Worm (Caenorhabditis elegans) whole organism, mixed stage, embryonic: ENCODE data around the gene sre-7.
"Not testable (repeated sequence)": the region's sequence is repeated elsewhere in the genome, so short reads cannot be mapped to it uniquely, and the experiment has no call there.

Experiments
- M03D4.4 ChIP-seq: sonication (generic microtip); optimal IDR thresholded peaks from 2 replicates; lab custom pipeline; 2017; ENCODE audit warnings: mild to moderate bottlenecking, missing genetic modification characterization, missing compliant biosample characterization
- bed-3 ChIP-seq: fragments of 200-800 bp; sonication (Bioruptor generic); optimal IDR thresholded peaks from 3 replicates; lab custom pipeline; 2018; ENCODE audit warnings: mild to moderate bottlenecking, missing genetic modification characterization, moderate library complexity, missing compliant biosample characterization
- ceh-39 ChIP-seq: fragments of 150-350 bp; optimal IDR thresholded peaks from 2 replicates; lab custom pipeline; 2014; ENCODE audit warnings: missing biosample characterization, missing genetic modification characterization
- ceh-43 ChIP-seq: fragments of 200-800 bp; sonication (Bioruptor generic); optimal IDR thresholded peaks from 2 replicates; lab custom pipeline; 2018; ENCODE audit warnings: mild to moderate bottlenecking, missing genetic modification characterization, moderate library complexity, missing compliant biosample characterization
- ceh-83 ChIP-seq: fragments of 200-800 bp; sonication (Bioruptor generic); optimal IDR thresholded peaks from 2 replicates; lab custom pipeline; 2018; ENCODE audit warnings: mild to moderate bottlenecking, missing genetic modification characterization, missing compliant biosample characterization
- ces-1 ChIP-seq: fragments of 150-350 bp; optimal IDR thresholded peaks from 2 replicates; lab custom pipeline; 2014; ENCODE audit warnings: missing biosample characterization, missing genetic modification reagents, missing genetic modification characterization
- cnd-1 ChIP-seq: fragments of 200-800 bp; sonication (Bioruptor generic); optimal IDR thresholded peaks from 2 replicates; lab custom pipeline; 2018; ENCODE audit warnings: mild to moderate bottlenecking, missing genetic modification characterization, missing compliant biosample characterization
- drap-1 ChIP-seq: fragments of 200-800 bp; sonication (Bioruptor generic); optimal IDR thresholded peaks from 3 replicates; lab custom pipeline; 2018; ENCODE audit warnings: mild to moderate bottlenecking, missing genetic modification characterization, missing compliant biosample characterization
- elt-3 ChIP-seq: fragments of 150-350 bp; optimal IDR thresholded peaks from 2 replicates; lab custom pipeline; 2014; ENCODE audit warnings: missing biosample characterization, missing genetic modification characterization
- flh-1 ChIP-seq: fragments of 200-800 bp; sonication (Bioruptor generic); optimal IDR thresholded peaks from 2 replicates; lab custom pipeline; 2018; ENCODE audit warnings: mild to moderate bottlenecking, missing genetic modification characterization, moderate library complexity, missing compliant biosample characterization
- ham-2 ChIP-seq: fragments of 200-800 bp; sonication (Bioruptor generic); optimal IDR thresholded peaks from 2 replicates; lab custom pipeline; 2018; ENCODE audit warnings: mild to moderate bottlenecking, missing genetic modification characterization, missing compliant biosample characterization
- hlh-1 ChIP-seq: fragments of 150-350 bp; optimal IDR thresholded peaks from 2 replicates; lab custom pipeline; 2014; ENCODE audit warnings: missing biosample characterization, missing genetic modification reagents, missing genetic modification characterization
- lin-32 ChIP-seq: fragments of 200-800 bp; sonication (Bioruptor generic); optimal IDR thresholded peaks from 2 replicates; lab custom pipeline; 2018; ENCODE audit warnings: mild to moderate bottlenecking, missing genetic modification characterization, missing compliant biosample characterization
- lsy-2 ChIP-seq: fragments of 150-350 bp; optimal IDR thresholded peaks from 2 replicates; lab custom pipeline; 2014; ENCODE audit warnings: missing biosample characterization, missing genetic modification characterization
- mab-5 ChIP-seq: fragments of 150-350 bp; optimal IDR thresholded peaks from 2 replicates; lab custom pipeline; 2014; ENCODE audit warnings: missing biosample characterization, missing genetic modification characterization
- mep-1 ChIP-seq: fragments of 150-350 bp; optimal IDR thresholded peaks from 2 replicates; lab custom pipeline; 2017; ENCODE audit warnings: missing biosample characterization, missing genetic modification reagents, missing genetic modification characterization, inconsistent platforms
- mls-2 ChIP-seq: sonication (generic microtip); optimal IDR thresholded peaks from 2 replicates; lab custom pipeline; 2016; ENCODE audit warnings: mild to moderate bottlenecking, missing genetic modification characterization, moderate library complexity, missing compliant biosample characterization
- nhr-12 ChIP-seq: fragments of 150-350 bp; optimal IDR thresholded peaks from 2 replicates; lab custom pipeline; 2014; ENCODE audit warnings: missing biosample characterization, missing genetic modification characterization
- nhr-2 ChIP-seq: fragments of 150-350 bp; optimal IDR thresholded peaks from 2 replicates; lab custom pipeline; 2014; ENCODE audit warnings: missing biosample characterization, missing genetic modification characterization
- nhr-237 ChIP-seq: fragments of 150-350 bp; optimal IDR thresholded peaks from 2 replicates; lab custom pipeline; 2014; ENCODE audit warnings: missing biosample characterization, missing genetic modification characterization
- nhr-28 ChIP-seq: fragments of 150-350 bp; optimal IDR thresholded peaks from 2 replicates; lab custom pipeline; 2014; ENCODE audit warnings: missing biosample characterization, missing genetic modification characterization
- sem-2 ChIP-seq: fragments of 200-800 bp; sonication (Bioruptor generic); optimal IDR thresholded peaks from 2 replicates; lab custom pipeline; 2018; ENCODE audit warnings: mild to moderate bottlenecking, missing genetic modification characterization, missing compliant biosample characterization
- snpc-4 ChIP-seq: fragments of 150-350 bp; optimal IDR thresholded peaks from 2 replicates; lab custom pipeline; 2014; ENCODE audit warnings: missing biosample characterization, missing genetic modification characterization
- sptf-1 ChIP-seq: sonication (generic microtip); optimal IDR thresholded peaks from 2 replicates; lab custom pipeline; 2017; ENCODE audit warnings: mild to moderate bottlenecking, missing genetic modification characterization, moderate library complexity, missing compliant biosample characterization
- tbx-8 ChIP-seq: fragments of 200-800 bp; sonication (Bioruptor generic); optimal IDR thresholded peaks from 2 replicates; lab custom pipeline; 2018; ENCODE audit warnings: mild to moderate bottlenecking, missing genetic modification characterization, moderate library complexity, missing compliant biosample characterization
- unc-120 ChIP-seq: sonication (generic microtip); optimal IDR thresholded peaks from 2 replicates; lab custom pipeline; 2017; ENCODE audit warnings: missing genetic modification characterization, missing compliant biosample characterization; ENCODE audit not compliant: poor library complexity, severe bottlenecking
- unc-39 ChIP-seq: fragments of 150-350 bp; optimal IDR thresholded peaks from 2 replicates; lab custom pipeline; 2014; ENCODE audit warnings: missing biosample characterization, missing genetic modification characterization
- unc-62 ChIP-seq: fragments of 150-350 bp; optimal IDR thresholded peaks from 2 replicates; lab custom pipeline; 2014; ENCODE audit warnings: missing biosample characterization, missing genetic modification reagents, missing genetic modification characterization
- zip-8 ChIP-seq: fragments of 150-350 bp; optimal IDR thresholded peaks from 2 replicates; lab custom pipeline; 2014; ENCODE audit warnings: missing biosample characterization, missing genetic modification characterization
- ztf-11 ChIP-seq: fragments of 150-350 bp; optimal IDR thresholded peaks from 2 replicates; lab custom pipeline; 2014; ENCODE audit warnings: missing biosample characterization, missing genetic modification characterization

The sre-7 gene

ce11 chrV:14243904-14244303 lies at the start of gene sre-7:
TSS of gene sre-7 (plus strand) at chrV:14244204.
- no peak for TF ChIP-seq nhr-2 (tag; lab: Kevin White, UChicago)
- no peak for TF ChIP-seq sptf-1
- no peak for TF ChIP-seq bed-3 (GFP tag; lab: Kevin White, UChicago)
- no peak for TF ChIP-seq M03D4.4
- no peak for TF ChIP-seq lsy-2 (tag; lab: Kevin White, UChicago)
- TF ChIP-seq unc-39 = no peak
- TF ChIP-seq nhr-12 = no peak
- no peak for TF ChIP-seq flh-1
- TF ChIP-seq ceh-39 (tag; lab: Kevin White, UChicago) = no peak

- no peak for TF ChIP-seq unc-62 (GFP tag; lab: Kevin White, UChicago)
- no peak for TF ChIP-seq nhr-2 (tag; lab: Kevin White, UChicago)
- TF ChIP-seq lsy-2 (tag; lab: Kevin White, UChicago) = no peak
- no peak for TF ChIP-seq sem-2 (GFP tag; lab: Kevin White, UChicago)
- no peak for TF ChIP-seq ceh-39 (tag; lab: Kevin White, UChicago)
- no peak for TF ChIP-seq ces-1 (GFP tag; lab: Kevin White, UChicago)
- no peak for TF ChIP-seq nhr-28 (tag; lab: Kevin White, UChicago)
- TF ChIP-seq, all 35 proteins: peak for 0
Observed at ce11 chrV:14194514-14194913, 49.5 kb upstream of the sre-7 start.

DNA sequence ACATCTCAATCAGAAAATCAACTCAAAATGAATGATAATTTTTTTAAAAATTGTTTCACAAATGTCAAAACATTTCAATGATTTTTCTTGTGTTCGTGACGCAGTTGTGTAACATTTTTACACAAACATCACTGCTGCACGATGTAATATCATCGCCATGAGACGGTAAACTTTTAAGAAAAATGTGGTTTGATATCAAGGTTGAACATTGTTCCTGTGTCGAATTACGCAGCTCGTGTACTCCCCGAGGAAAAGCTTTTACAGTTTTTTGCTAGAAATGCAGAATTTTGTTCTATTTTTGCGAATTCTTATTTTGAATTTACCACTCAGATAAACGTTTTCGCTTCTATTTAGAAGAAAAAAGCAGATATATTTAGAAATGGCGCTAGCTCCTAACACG lies 46.4 kb upstream of the sre-7 start:
- no peak for TF ChIP-seq ceh-39 (tag; lab: Kevin White, UChicago)
- no peak for TF ChIP-seq mab-5 (tag; lab: Kevin White, UChicago)
- no peak for TF ChIP-seq nhr-237
- TF ChIP-seq unc-39 = no peak
- no peak for TF ChIP-seq hlh-1 (tag; lab: Kevin White, UChicago)
- no peak for TF ChIP-seq nhr-2 (tag; lab: Kevin White, UChicago)
- TF ChIP-seq mls-2 (tag; lab: Kevin White, UChicago) = no peak
- no peak for TF ChIP-seq zip-8 (tag; lab: Kevin White, UChicago)
- no peak for TF ChIP-seq bed-3 (GFP tag; lab: Kevin White, UChicago)
- no peak for TF ChIP-seq mep-1
- no peak for TF ChIP-seq elt-3 (tag; lab: Kevin White, UChicago)
- TF ChIP-seq ham-2 = no peak
- no peak for TF ChIP-seq cnd-1 (tag; lab: Kevin White, UChicago)
- no peak for TF ChIP-seq unc-62 (GFP tag; lab: Kevin White, UChicago)
- no peak for TF ChIP-seq lin-32 (GFP tag; lab: Kevin White, UChicago)
- TF ChIP-seq ces-1 (GFP tag; lab: Kevin White, UChicago) = no peak
- TF ChIP-seq unc-120 (tag; lab: Kevin White, UChicago) = no peak
- TF ChIP-seq ztf-11 (tag; lab: Kevin White, UChicago) = no peak
- no peak for TF ChIP-seq snpc-4

DNA sequence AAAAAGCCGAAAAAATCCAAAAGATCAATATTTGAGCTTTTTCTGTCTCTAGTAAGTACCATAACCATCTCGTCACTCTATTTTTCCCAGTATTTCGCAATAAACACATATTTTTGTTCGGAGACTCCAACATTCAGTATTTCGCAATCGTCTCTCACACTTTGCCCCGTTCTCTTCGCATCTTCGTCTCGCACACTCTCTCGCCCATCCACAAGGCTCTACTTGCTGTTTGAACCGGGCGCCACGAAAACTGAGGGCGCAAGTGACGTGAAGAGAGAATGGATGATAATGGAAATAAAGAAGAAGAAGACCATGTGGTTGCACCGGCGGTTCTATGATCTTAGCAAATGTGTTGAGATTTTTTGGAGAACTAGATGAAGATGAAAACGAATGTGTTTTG lies 43.9 kb upstream of the sre-7 start:
- TF ChIP-seq hlh-1 (tag; lab: Kevin White, UChicago) (no peak), unc-62 (GFP tag; lab: Kevin White, UChicago) (peak; percentile 46), unc-120 (tag; lab: Kevin White, UChicago) (no peak), nhr-237 (peak; percentile 84), unc-39 (no peak), ceh-43 (GFP tag; lab: Kevin White, UChicago) (no peak), tbx-8 (GFP tag; lab: Kevin White, UChicago) (no peak), ceh-83 (no peak), elt-3 (tag; lab: Kevin White, UChicago) (peak; percentile 76), ces-1 (GFP tag; lab: Kevin White, UChicago) (peak; percentile 17), drap-1 (GFP tag; lab: Kevin White, UChicago) (no peak), mep-1 (peak; percentile 11), mab-5 (tag; lab: Kevin White, UChicago) (no peak), bed-3 (GFP tag; lab: Kevin White, UChicago) (no peak)

- TF ChIP-seq unc-39, snpc-4, nhr-12: not testable (repeated sequence)
Observed at ce11 chrV:14205214-14205613, 38.8 kb upstream of the sre-7 start, which contains the start of gene T16A9.3. TSS of gene T16A9.3 (plus strand) at chrV:14205514.

DNA sequence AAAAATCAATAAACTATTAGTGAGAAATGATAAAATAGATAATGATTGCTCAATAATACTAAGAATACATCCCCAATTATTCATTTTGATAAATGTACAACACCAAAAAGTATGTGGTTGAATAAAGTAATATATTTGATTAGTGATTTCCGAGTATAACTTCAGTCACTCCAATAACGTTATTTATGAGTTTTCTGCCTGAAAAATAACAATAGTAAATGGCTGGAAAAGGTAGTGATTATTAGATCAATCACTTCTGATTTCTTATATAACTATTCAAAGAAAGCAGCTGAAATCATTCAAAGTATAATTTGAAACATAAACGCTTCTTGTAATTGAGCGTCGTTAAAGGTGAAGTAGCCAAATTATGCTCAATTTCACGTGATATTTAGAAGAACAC lies 33.3 kb upstream of the sre-7 start, which contains the start of gene str-230:
str-230 (minus strand) TSS at position 101 of the 400 bp plus-strand sequence.
- TF ChIP-seq snpc-4 (no peak), elt-3 (tag; lab: Kevin White, UChicago) (no peak), ztf-11 (tag; lab: Kevin White, UChicago) (no peak), tbx-8 (GFP tag; lab: Kevin White, UChicago) (no peak), mep-1 (no peak)
